Fruit fly (Drosophila melanogaster): Measurements from ENCODE around the gene CG34133.

CG34133 gene

DNA sequence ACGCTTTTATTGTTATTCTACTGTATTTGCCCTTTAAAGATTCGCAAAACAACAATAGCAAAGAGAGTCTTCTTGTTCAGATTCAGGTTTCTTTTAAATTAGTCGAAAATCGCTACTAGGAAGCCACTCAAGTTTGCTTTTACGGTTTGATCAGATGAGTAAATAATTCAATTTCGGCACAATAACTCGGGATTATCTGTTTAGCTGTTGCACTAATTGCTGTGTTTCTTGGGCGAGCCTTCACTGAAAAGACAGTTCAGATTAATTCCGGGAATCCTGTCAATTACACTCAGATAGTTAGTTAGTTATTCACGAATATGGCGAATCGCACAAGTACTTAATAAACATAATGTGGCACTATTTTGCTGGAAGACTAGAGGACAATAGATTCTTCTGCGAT lies 2.5 kb upstream of the CG34133 start:
- no peak for TF ChIP-seq CG11762 (GFP tag; optimal IDR thresholded peaks at IDR 0.05; ENCODE audit: insufficient read depth)
- no peak for TF ChIP-seq Hr38 (GFP tag; optimal IDR thresholded peaks at IDR 0.05)
- peak; percentile 42 for TF ChIP-seq fkh (GFP tag; optimal IDR thresholded peaks at IDR 0.05)

DNA sequence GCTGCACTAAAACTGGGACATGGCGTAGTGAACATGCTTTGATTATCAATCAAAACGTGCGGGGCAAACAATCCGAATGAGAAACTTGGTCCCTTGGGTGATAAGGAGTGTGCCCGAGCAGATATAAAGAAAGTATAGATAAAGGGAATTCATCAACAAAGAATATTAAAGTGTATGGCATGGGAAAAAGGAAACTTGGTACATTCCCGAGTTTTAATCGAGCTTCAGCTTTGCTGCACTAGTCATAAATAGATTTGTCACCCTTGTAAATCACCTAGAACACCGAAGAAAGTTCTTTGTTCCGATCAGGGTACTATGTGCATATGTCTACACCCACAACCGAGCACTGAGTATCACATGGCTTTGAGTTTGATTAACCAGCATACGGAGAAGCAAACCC lies 1.7 kb upstream of the CG34133 start:
- TF ChIP-seq CG11294 (GFP tag; IDR thresholded peaks at IDR 0.05) (no peak), Met (GFP tag; optimal IDR thresholded peaks at IDR 0.05) (no peak), CG7368 (GFP tag; optimal IDR thresholded peaks at IDR 0.05) (no peak), Sox14 (GFP tag; optimal IDR thresholded peaks at IDR 0.05) (peak; percentile 51), CG6276 (GFP tag; optimal IDR thresholded peaks at IDR 0.05) (no peak)

DNA sequence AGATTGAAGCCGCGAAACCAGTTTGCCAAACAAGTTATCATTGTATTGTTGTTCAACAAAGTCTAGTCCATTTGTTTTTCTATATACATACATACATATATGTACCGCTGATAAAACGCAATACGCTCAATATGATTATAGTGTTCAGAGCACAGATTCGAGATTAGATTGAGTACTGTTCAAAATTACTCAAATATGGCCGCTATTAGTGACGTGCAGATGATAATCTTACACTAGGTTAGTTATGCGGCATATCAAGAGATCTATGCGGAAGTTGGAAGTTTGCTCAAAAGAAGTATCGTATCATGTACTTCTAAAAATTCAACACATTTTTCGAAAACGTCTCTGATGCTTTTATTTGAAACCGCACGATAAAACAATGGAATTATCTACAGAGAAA lies 1.3 kb upstream of the CG34133 start:
- TF ChIP-seq CG10631 (GFP tag; optimal IDR thresholded peaks at IDR 0.05) (no peak), Eip78C (GFP tag) (peak; percentile 24), CG3032 (tag; optimal IDR thresholded peaks at IDR 0.05) (no peak), dsx (GFP tag; optimal IDR thresholded peaks at IDR 0.05; ENCODE audit: poor library complexity, severe bottlenecking) (peak; percentile 41)

DNA sequence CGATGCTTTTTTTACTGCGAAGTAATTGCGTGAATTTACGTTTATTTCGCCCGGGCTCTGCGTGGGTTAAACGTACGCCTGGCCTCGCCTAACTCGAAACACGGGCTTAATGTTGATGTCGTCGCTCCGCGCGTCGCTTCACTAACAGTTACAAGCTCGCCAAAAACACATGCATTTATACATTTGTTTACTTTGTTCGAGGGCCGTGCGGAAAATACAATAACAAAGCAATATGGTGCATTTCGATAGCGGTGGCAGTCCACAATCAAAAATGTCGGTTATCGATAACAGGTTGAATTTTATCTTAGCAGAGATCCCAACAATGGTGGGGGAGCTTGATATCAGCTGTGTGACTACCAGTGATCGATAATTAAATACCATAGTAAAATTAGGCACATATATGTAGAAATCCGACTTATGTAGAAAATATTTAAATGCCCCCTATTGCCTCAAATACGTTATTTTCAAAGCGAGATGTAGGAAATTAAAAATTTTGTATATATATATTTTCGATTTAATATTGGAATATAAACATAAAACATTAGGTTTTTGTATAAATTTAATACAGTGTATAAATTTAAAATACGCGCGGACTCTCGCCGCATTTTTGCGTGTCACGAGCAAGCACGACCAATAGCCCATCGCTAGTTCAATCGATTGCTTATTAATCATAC lies 352 bp upstream of the CG34133 start, which contains the start of gene Zip99C:
Gene Zip99C, minus strand, starts transcription at position 220 of the 674 bp plus-strand sequence.
- TF ChIP-seq dsx (GFP tag; optimal IDR thresholded peaks at IDR 0.05; ENCODE audit: poor library complexity, severe bottlenecking): peak; percentile 41
- no peak for TF ChIP-seq net (GFP tag; optimal IDR thresholded peaks at IDR 0.05)
- TF ChIP-seq CG4318 (GFP tag; optimal IDR thresholded peaks at IDR 0.05): no peak
- no peak for TF ChIP-seq Sox102F (GFP tag; optimal IDR thresholded peaks at IDR 0.05)
- TF ChIP-seq CG32006 (GFP tag; optimal IDR thresholded peaks at IDR 0.05): no peak
- peak; percentile 45 for TF ChIP-seq vri (GFP tag; optimal IDR thresholded peaks at IDR 0.05)
- peak; percentile 68 for TF ChIP-seq Sox14 (GFP tag; optimal IDR thresholded peaks at IDR 0.05)
- peak; percentile 73 for TF ChIP-seq Eip78C (GFP tag)
- no peak for TF ChIP-seq CG8119 (GFP tag; IDR thresholded peaks at IDR 0.05)
- TF ChIP-seq Eip75B (GFP tag; optimal IDR thresholded peaks at IDR 0.05): no peak
- peak; percentile 42 for TF ChIP-seq Met (GFP tag; optimal IDR thresholded peaks at IDR 0.05)
- TF ChIP-seq esn (GFP tag; optimal IDR thresholded peaks at IDR 0.05): peak; percentile 38
- peak; percentile 27 for TF ChIP-seq CG6792 (GFP tag; optimal IDR thresholded peaks at IDR 0.05)
- no peak for TF ChIP-seq OdsH (GFP tag; optimal IDR thresholded peaks at IDR 0.05)
- TF ChIP-seq spab (GFP tag; optimal IDR thresholded peaks at IDR 0.05): no peak
- TF ChIP-seq lz (GFP tag; optimal IDR thresholded peaks at IDR 0.05): peak; percentile 24
- peak; percentile 12 for TF ChIP-seq CG10631 (GFP tag; optimal IDR thresholded peaks at IDR 0.05)
- TF ChIP-seq Sox15 (GFP tag; optimal IDR thresholded peaks at IDR 0.05): no peak
- peak; percentile 70 for TF ChIP-seq fkh (GFP tag; optimal IDR thresholded peaks at IDR 0.05)
- TF ChIP-seq CG6854 (GFP tag; optimal IDR thresholded peaks at IDR 0.05): no peak
- TF ChIP-seq CG31627 (GFP tag; optimal IDR thresholded peaks at IDR 0.05): peak; percentile 31
- no peak for TF ChIP-seq eg (GFP tag; IDR thresholded peaks at IDR 0.05)
- TF ChIP-seq Lpt (GFP tag; optimal IDR thresholded peaks at IDR 0.05): no peak
- peak; percentile 36 for TF ChIP-seq CG3032 (tag; optimal IDR thresholded peaks at IDR 0.05)
- TF ChIP-seq acj6 (GFP tag; optimal IDR thresholded peaks at IDR 0.05): no peak
- TF ChIP-seq Eip93F (GFP tag; optimal IDR thresholded peaks at IDR 0.05): peak; percentile 72
- TF ChIP-seq CG11294 (GFP tag; IDR thresholded peaks at IDR 0.05): no peak
- TF ChIP-seq CG9139 (GFP tag; optimal IDR thresholded peaks at IDR 0.05): no peak
- TF ChIP-seq Ets96B (tag; optimal IDR thresholded peaks at IDR 0.05): no peak
- no peak for TF ChIP-seq Ets21C (GFP tag; optimal IDR thresholded peaks at IDR 0.05)

DNA sequence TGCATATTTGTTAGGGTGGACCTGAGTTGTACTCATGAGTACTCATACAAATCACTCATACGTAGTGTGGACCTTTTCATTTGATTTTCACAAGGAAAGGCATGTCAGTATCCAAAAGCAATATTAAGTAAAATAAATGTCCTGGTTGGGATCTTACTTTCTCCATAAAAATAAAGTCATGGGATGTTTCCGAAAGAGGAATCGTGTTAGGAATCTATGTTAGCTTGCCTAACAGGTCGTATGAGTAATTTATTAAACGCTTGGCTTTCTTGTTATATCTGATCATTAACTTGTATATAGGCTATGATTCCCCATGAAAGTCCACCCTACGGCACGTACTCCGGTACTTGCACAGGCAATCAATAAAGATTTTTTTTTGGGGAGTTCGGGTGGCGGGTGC lies 6.7 kb downstream of the CG34133 start:
- peak; percentile 56 for TF ChIP-seq CG16779 (tag; optimal IDR thresholded peaks at IDR 0.05)
- peak; percentile 89 for TF ChIP-seq Hr4 (GFP tag; optimal IDR thresholded peaks at IDR 0.05)
- peak; percentile 65 for TF ChIP-seq fd59A (GFP tag; optimal IDR thresholded peaks at IDR 0.05)
- peak; percentile 79 for TF ChIP-seq Met (GFP tag; optimal IDR thresholded peaks at IDR 0.05)
- peak; percentile 87 for TF ChIP-seq CG32006 (GFP tag; optimal IDR thresholded peaks at IDR 0.05)
- peak; percentile 73 for TF ChIP-seq CG6163 (GFP tag; IDR thresholded peaks at IDR 0.05)
- TF ChIP-seq CG15336 (GFP tag; IDR thresholded peaks at IDR 0.05): peak; percentile 84
- peak; percentile 66 for TF ChIP-seq CG1621 (tag; optimal IDR thresholded peaks at IDR 0.05)
- TF ChIP-seq CG6854 (GFP tag; optimal IDR thresholded peaks at IDR 0.05): no peak
- no peak for TF ChIP-seq svp (GFP tag)
- peak; percentile 57 for TF ChIP-seq Ets21C (GFP tag; optimal IDR thresholded peaks at IDR 0.05)
- peak; percentile 74 for TF ChIP-seq topi (GFP tag; optimal IDR thresholded peaks at IDR 0.05)
- peak; percentile 75 for TF ChIP-seq Eip75B (GFP tag; optimal IDR thresholded peaks at IDR 0.05)
- TF ChIP-seq vri (GFP tag; optimal IDR thresholded peaks at IDR 0.05): peak; percentile 21
- TF ChIP-seq Eip93F (GFP tag; optimal IDR thresholded peaks at IDR 0.05): no peak
- peak; percentile 73 for TF ChIP-seq CG3919 (GFP tag; optimal IDR thresholded peaks at IDR 0.05)
- 0 out of 2 replicates have a peak, but pooled peaks have one; percentile 34 for TF ChIP-seq Gug (GFP tag; IDR thresholded peaks at IDR 0.05)
